Fruit fly (Drosophila melanogaster): ENCODE results near the gene CG9922.
A peak's percentile ranks its signal among the peaks of the same experiment; 100 is the strongest.

CG9922 gene

DNA sequence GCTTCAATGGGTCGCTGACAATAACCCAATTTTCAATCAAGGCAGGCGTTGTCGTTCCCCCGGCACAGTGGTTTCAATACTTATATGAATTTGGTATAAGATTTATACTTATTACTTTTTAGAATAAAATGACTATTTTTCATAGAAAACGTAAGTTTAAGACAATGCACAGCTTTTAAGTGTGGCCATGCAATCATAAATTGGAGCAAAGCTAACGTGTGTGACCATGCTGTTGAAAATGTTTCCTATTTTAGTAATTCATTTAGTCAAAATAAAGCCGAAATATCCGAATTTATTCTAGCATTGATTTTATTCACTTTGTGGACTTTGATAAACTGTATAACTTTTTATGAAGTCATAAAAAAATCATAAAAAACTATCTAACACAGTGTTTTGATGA is 49.5 kb downstream of the CG9922 start (continued):
- TF ChIP-seq CG6813 (GFP tag; optimal IDR thresholded peaks at IDR 0.05), result no peak
- TF ChIP-seq Ssrp (tag; optimal IDR thresholded peaks at IDR 0.05), result peak; percentile 13
- peak; percentile 0 for TF ChIP-seq CG17568 (GFP tag; optimal IDR thresholded peaks at IDR 0.05)
- peak; percentile 18 for TF ChIP-seq CoRest (tag; optimal IDR thresholded peaks at IDR 0.05)
- no peak for TF ChIP-seq ap (GFP tag; IDR thresholded peaks at IDR 0.05)
- peak; percentile 47 for TF ChIP-seq dmrt99B (tag; optimal IDR thresholded peaks at IDR 0.05)
- TF ChIP-seq prd (optimal IDR thresholded peaks at IDR 0.05), result no peak
- peak; percentile 11; the same call in 1 of the 3 replicates for TF ChIP-seq prd (GFP tag; IDR thresholded peaks at IDR 0.05)
- TF ChIP-seq gem (tag; optimal IDR thresholded peaks at IDR 0.05), result peak; percentile 50
- no peak for TF ChIP-seq CG10565 (GFP tag; optimal IDR thresholded peaks at IDR 0.05)
- no peak for TF ChIP-seq sens-2 (GFP tag; IDR thresholded peaks at IDR 0.05)
- no peak for TF ChIP-seq rib (GFP tag; IDR thresholded peaks at IDR 0.05)
- no peak for TF ChIP-seq CG30431 (GFP tag; optimal IDR thresholded peaks at IDR 0.05)
- no peak for TF ChIP-seq CG15601 (tag; optimal IDR thresholded peaks at IDR 0.05)
- no peak for TF ChIP-seq yki (optimal IDR thresholded peaks at IDR 0.05)
- TF ChIP-seq unpg (GFP tag; optimal IDR thresholded peaks at IDR 0.05), result peak; percentile 1
- TF ChIP-seq cwo (GFP tag; optimal IDR thresholded peaks at IDR 0.05), result no peak
- peak; percentile 5 for TF ChIP-seq CG14710 (tag; optimal IDR thresholded peaks at IDR 0.05)
- TF ChIP-seq Sox100B (GFP tag; optimal IDR thresholded peaks at IDR 0.05), result peak; percentile 47
- TF ChIP-seq nmo (GFP tag; optimal IDR thresholded peaks at IDR 0.05), result peak; percentile 39
- no peak for TF ChIP-seq ken (GFP tag; IDR thresholded peaks at IDR 0.05)
- no peak for TF ChIP-seq CG10147 (GFP tag; optimal IDR thresholded peaks at IDR 0.05)
- TF ChIP-seq CG15073 (GFP tag; optimal IDR thresholded peaks at IDR 0.05), result no peak
- TF ChIP-seq CG7839 (tag; optimal IDR thresholded peaks at IDR 0.05), result peak; percentile 24
- no peak for TF ChIP-seq klu (GFP tag; IDR thresholded peaks at IDR 0.05)
- TF ChIP-seq Jarid2 (GFP tag; optimal IDR thresholded peaks at IDR 0.05), result no peak
- TF ChIP-seq Lim3 (GFP tag; IDR thresholded peaks at IDR 0.05), result no peak
- no peak for TF ChIP-seq vnd (GFP tag; IDR thresholded peaks at IDR 0.05; ENCODE audit: partially characterized antibody)
- TF ChIP-seq CG17385 (GFP tag; optimal IDR thresholded peaks at IDR 0.05), result peak; percentile 13
- no peak for TF ChIP-seq CG3065 (GFP tag; optimal IDR thresholded peaks at IDR 0.05)
- peak; percentile 14 for TF ChIP-seq CG12391 (tag; optimal IDR thresholded peaks at IDR 0.05)
- no peak for TF ChIP-seq CG33557 (GFP tag; optimal IDR thresholded peaks at IDR 0.05)
- TF ChIP-seq CG9437 (GFP tag; optimal IDR thresholded peaks at IDR 0.05), result peak; percentile 13
- peak; percentile 26; the same call in 1 of the 2 replicates for TF ChIP-seq CG31441 (GFP tag; IDR thresholded peaks at IDR 0.05)
- peak; percentile 45 for TF ChIP-seq CG18262 (tag; optimal IDR thresholded peaks at IDR 0.05)
- TF ChIP-seq CG3838 (GFP tag; optimal IDR thresholded peaks at IDR 0.05), result no peak
- TF ChIP-seq Asciz (GFP tag; optimal IDR thresholded peaks at IDR 0.05), result peak; percentile 8
- peak in 1 of 2 experiments; percentile 69 for TF ChIP-seq Hr51 (GFP tag; optimal IDR thresholded peaks at IDR 0.05)
- TF ChIP-seq CG4328 (GFP tag; optimal IDR thresholded peaks at IDR 0.05), result no peak
- TF ChIP-seq fd96Cb (tag; optimal IDR thresholded peaks at IDR 0.05), result peak; percentile 29
- peak; percentile 19 for TF ChIP-seq CG30403 (GFP tag; optimal IDR thresholded peaks at IDR 0.05)
- peak; percentile 66 for TF ChIP-seq Abd-B (GFP tag; optimal IDR thresholded peaks at IDR 0.05)
- TF ChIP-seq salm (tag; optimal IDR thresholded peaks at IDR 0.05), result peak; percentile 32
- TF ChIP-seq ATbp (GFP tag; optimal IDR thresholded peaks at IDR 0.05), result peak; percentile 9
- peak; percentile 2 for TF ChIP-seq CG10209 (GFP tag; optimal IDR thresholded peaks at IDR 0.05)
- TF ChIP-seq maf-S (GFP tag; optimal IDR thresholded peaks at IDR 0.05), result no peak
- peak; percentile 60 for TF ChIP-seq CG11504 (tag; optimal IDR thresholded peaks at IDR 0.05)
- no peak for TF ChIP-seq CG32532 (GFP tag; IDR thresholded peaks at IDR 0.05)
- TF ChIP-seq CG2712 (tag; optimal IDR thresholded peaks at IDR 0.05), result peak; percentile 20
- no peak for TF ChIP-seq CG8281 (tag; optimal IDR thresholded peaks at IDR 0.05)
